Worm (Caenorhabditis elegans): ENCODE data around the gene str-176.

DNA sequence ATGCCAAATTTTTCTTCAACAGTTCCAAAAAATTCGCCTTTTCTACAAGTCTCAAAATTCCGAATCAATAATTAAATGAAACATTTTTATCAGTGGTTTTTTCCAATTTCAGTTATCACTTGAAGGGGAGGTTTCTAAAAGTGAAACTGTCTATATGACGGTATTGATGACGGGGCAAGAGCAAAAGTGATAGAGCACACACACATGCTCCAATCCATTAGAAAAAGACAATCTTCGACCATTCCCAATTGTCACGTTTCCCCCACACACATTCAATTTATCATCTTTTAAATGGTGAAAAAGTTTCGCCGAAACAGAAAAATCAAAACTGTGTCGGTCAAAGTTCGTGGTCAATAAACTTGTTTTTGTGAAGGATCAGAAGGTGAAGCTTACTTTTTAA is 10.4 kb downstream of the str-176 start:
- TF ChIP-seq ceh-82 (tag; optimal IDR thresholded peaks at IDR 0.05): no peak
- TF ChIP-seq nhr-20 (tag; optimal IDR thresholded peaks at IDR 0.05): no peak
- TF ChIP-seq lir-3 (tag; optimal IDR thresholded peaks at IDR 0.05; ENCODE audit: poor library complexity): no peak
- no peak for TF ChIP-seq unc-62 (GFP tag; optimal IDR thresholded peaks at IDR 0.05)
- no peak for TF ChIP-seq nhr-11 (tag; optimal IDR thresholded peaks at IDR 0.05)
- no peak for TF ChIP-seq ama-1 (optimal IDR thresholded peaks at IDR 0.05)
- TF ChIP-seq mdl-1 (tag; optimal IDR thresholded peaks at IDR 0.05): no peak
- TF ChIP-seq zag-1 (tag; optimal IDR thresholded peaks at IDR 0.05): no peak
- TF ChIP-seq nhr-237 (tag; optimal IDR thresholded peaks at IDR 0.05): no peak
- TF ChIP-seq fkh-10 (GFP tag; optimal IDR thresholded peaks at IDR 0.05): no peak
- no peak for TF ChIP-seq snu-23 (GFP tag; optimal IDR thresholded peaks at IDR 0.05)

All from whole organism, L1 larva.